Fruit fly (Drosophila melanogaster): Measurements from ENCODE around the gene ush.

ush gene

DNA sequence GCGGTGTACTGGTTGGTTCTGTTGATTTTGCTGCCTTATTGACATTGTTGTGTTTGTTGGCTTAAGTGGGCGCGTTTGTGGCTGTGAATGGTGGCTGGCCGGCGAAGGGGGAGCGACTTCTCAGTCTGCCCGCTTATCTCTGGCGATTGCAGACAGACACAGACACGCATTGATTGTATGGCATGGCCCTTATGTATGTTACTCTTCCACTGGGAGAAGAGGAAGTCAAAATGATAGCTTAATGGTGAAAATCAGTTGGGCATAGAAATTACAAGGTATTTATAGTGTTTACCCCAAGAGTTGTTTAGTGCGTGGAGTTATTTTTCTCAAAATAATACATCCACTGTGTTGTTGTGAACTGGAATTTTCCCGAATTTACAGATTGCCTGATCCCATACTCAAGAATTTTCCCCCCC is 9.8 kb downstream of the ush start (continued):
- TF ChIP-seq CG12942 (GFP tag; optimal IDR thresholded peaks at IDR 0.05), result peak; percentile 92
- peak; percentile 83 for TF ChIP-seq maf-S (GFP tag; optimal IDR thresholded peaks at IDR 0.05)
- peak; percentile 87 for TF ChIP-seq CG3163 (GFP tag; optimal IDR thresholded peaks at IDR 0.05)
- peak; percentile 77; the same call in 2 of the 3 replicates for TF ChIP-seq CG11093 (GFP tag; IDR thresholded peaks at IDR 0.05)
- TF ChIP-seq btn (GFP tag; optimal IDR thresholded peaks at IDR 0.05), result peak; percentile 89
- peak; percentile 93 for TF ChIP-seq CG13123 (GFP tag; optimal IDR thresholded peaks at IDR 0.05)
- TF ChIP-seq Myb (GFP tag; optimal IDR thresholded peaks at IDR 0.05), result peak; percentile 72
- TF ChIP-seq Kr (GFP tag; optimal IDR thresholded peaks at IDR 0.05), result peak; percentile 87
- peak; percentile 77 for TF ChIP-seq Rfx (GFP tag; IDR thresholded peaks at IDR 0.05)
- peak; percentile 67 for TF ChIP-seq bigmax (GFP tag; optimal IDR thresholded peaks at IDR 0.05)
- peak; percentile 53; the same call in 1 of the 2 replicates for TF ChIP-seq dimm (GFP tag; IDR thresholded peaks at IDR 0.05)
- peak; percentile 94 for TF ChIP-seq CG34376 (GFP tag; optimal IDR thresholded peaks at IDR 0.05)
- peak; percentile 78; the same call in 1 of the 2 replicates for TF ChIP-seq crol (GFP tag; IDR thresholded peaks at IDR 0.05)
- TF ChIP-seq CG11723 (GFP tag; optimal IDR thresholded peaks at IDR 0.05), result peak; percentile 93
- peak; percentile 91 for TF ChIP-seq NK7.1 (GFP tag; optimal IDR thresholded peaks at IDR 0.05)
- TF ChIP-seq Hmx (GFP tag; optimal IDR thresholded peaks at IDR 0.05), result no peak
- peak; percentile 91 for TF ChIP-seq sug (tag; optimal IDR thresholded peaks at IDR 0.05)
- TF ChIP-seq ci (GFP tag; IDR thresholded peaks at IDR 0.05), result peak; percentile 96
- peak; percentile 86 for TF ChIP-seq ranshi (GFP tag; IDR thresholded peaks at IDR 0.05)
- TF ChIP-seq CG1832 (GFP tag; optimal IDR thresholded peaks at IDR 0.05), result peak; percentile 48
- TF ChIP-seq Aef1 (GFP tag; IDR thresholded peaks at IDR 0.05), result peak; percentile 60; the same call in 2 of the 3 replicates
- TF ChIP-seq sna (GFP tag; IDR thresholded peaks at IDR 0.05; ENCODE audit: partially characterized antibody), result no peak
- TF ChIP-seq tx (GFP tag; optimal IDR thresholded peaks at IDR 0.05), result peak; percentile 82
- peak; percentile 94 for TF ChIP-seq caup (GFP tag; optimal IDR thresholded peaks at IDR 0.05; ENCODE audit: severe bottlenecking)
- TF ChIP-seq mirr (GFP tag; optimal IDR thresholded peaks at IDR 0.05), result peak; percentile 93
- peak; percentile 88 for TF ChIP-seq CG4854 (GFP tag; optimal IDR thresholded peaks at IDR 0.05)
- TF ChIP-seq vfl (GFP tag; optimal IDR thresholded peaks at IDR 0.05), result peak; percentile 24
- peak; percentile 82 for TF ChIP-seq CG16779 (GFP tag; IDR thresholded peaks at IDR 0.05)
- no peak for TF ChIP-seq ham (GFP tag; IDR thresholded peaks at IDR 0.05)
- TF ChIP-seq shn (GFP tag; optimal IDR thresholded peaks at IDR 0.05), result peak; percentile 82
- peak; percentile 56 for TF ChIP-seq CG6654 (GFP tag; optimal IDR thresholded peaks at IDR 0.05)
- peak; percentile 91 for TF ChIP-seq CG10654 (GFP tag; optimal IDR thresholded peaks at IDR 0.05)
- TF ChIP-seq CG4820 (GFP tag; optimal IDR thresholded peaks at IDR 0.05), result peak; percentile 71
- TF ChIP-seq corto (GFP tag; optimal IDR thresholded peaks at IDR 0.05), result peak; percentile 28
- peak; percentile 78 for TF ChIP-seq nerfin-1 (tag; optimal IDR thresholded peaks at IDR 0.05)
- TF ChIP-seq Ravus (GFP tag; IDR thresholded peaks at IDR 0.05), result no peak
- peak; percentile 62; the same call in 1 of the 2 replicates for TF ChIP-seq CG17612 (GFP tag; IDR thresholded peaks at IDR 0.05)
- TF ChIP-seq CG14441 (GFP tag; IDR thresholded peaks at IDR 0.05), result peak; percentile 83
- peak; percentile 82 for TF ChIP-seq vvl (GFP tag; IDR thresholded peaks at IDR 0.05)
- peak; percentile 62 for TF ChIP-seq CG17802 (tag; optimal IDR thresholded peaks at IDR 0.05)
- TF ChIP-seq CG8281 (tag; optimal IDR thresholded peaks at IDR 0.05), result peak; percentile 72
- peak; percentile 64 for TF ChIP-seq CG7271 (tag; optimal IDR thresholded peaks at IDR 0.05)
- TF ChIP-seq CG7372 (GFP tag; IDR thresholded peaks at IDR 0.05), result 0 out of 2 replicates have a peak, but pooled peaks have one; percentile 36
- no peak for TF ChIP-seq nerfin-2 (GFP tag; IDR thresholded peaks at IDR 0.05; ENCODE audit: partially characterized antibody)
- TF ChIP-seq gsb (GFP tag; IDR thresholded peaks at IDR 0.05), result peak; percentile 62
- TF ChIP-seq MBD-R2 (GFP tag; IDR thresholded peaks at IDR 0.05), result peak; percentile 54; the same call in 1 of the 2 replicates
- TF ChIP-seq CG7987 (GFP tag; optimal IDR thresholded peaks at IDR 0.05), result peak; percentile 95
- TF ChIP-seq CG7839 (tag; optimal IDR thresholded peaks at IDR 0.05), result peak; percentile 57
- peak; percentile 87 for TF ChIP-seq CG14965 (GFP tag; optimal IDR thresholded peaks at IDR 0.05; ENCODE audit: borderline replicate concordance)
- no peak for TF ChIP-seq Doc2 (GFP tag; IDR thresholded peaks at IDR 0.05)
- peak; percentile 73 for TF ChIP-seq dm (GFP tag; optimal IDR thresholded peaks at IDR 0.05)

All from whole organism, embryonic.